Worm (Caenorhabditis elegans): ENCODE measurements around the gene nlp-46.

- no peak for TF ChIP-seq mab-5 (tag; optimal IDR thresholded peaks at IDR 0.05)
- TF ChIP-seq nhr-2 (tag; optimal IDR thresholded peaks at IDR 0.05) = no peak
- TF ChIP-seq ceh-83 (GFP tag; optimal IDR thresholded peaks at IDR 0.05) = no peak
- no peak for TF ChIP-seq unc-39 (tag; optimal IDR thresholded peaks at IDR 0.05)
Observed at ce11 chrV:12494522-12494921, 11.6 kb downstream of the nlp-46 start, which contains the start of gene mrps-11.

All from whole organism, mixed stage, embryonic.